Fruit fly (Drosophila melanogaster) whole organism, embryonic: ENCODE data around the gene Pat1.
A peak's percentile ranks its signal among the peaks of the same experiment; 100 is the strongest.

Experiments used
- Aef1 ChIP-seq: fragments of 200-800 bp; sonication (Bioruptor generic); IDR thresholded peaks from 3 replicates; pipeline ENCODE4 v1.3.6; 2022; ENCODE audit warnings: missing biosample characterization, missing genetic modification characterization
- CG10462 ChIP-seq: fragments of 200-800 bp; sonication (Bioruptor generic); optimal IDR thresholded peaks from 2 replicates; lab custom pipeline; 2016; ENCODE audit warnings: missing biosample characterization, missing genetic modification characterization
- CG12942 ChIP-seq: fragments of 200-800 bp; sonication (Bioruptor generic); optimal IDR thresholded peaks from 3 replicates; lab custom pipeline; 2016; ENCODE audit warnings: missing biosample characterization, missing genetic modification characterization
- CG13424 ChIP-seq: fragments of 200-800 bp; sonication (Bioruptor generic); optimal IDR thresholded peaks from 2 replicates; lab custom pipeline; 2019; ENCODE audit warnings: missing biosample characterization, mild to moderate bottlenecking, missing genetic modification characterization, moderate library complexity
- CG15011 ChIP-seq: fragments of 200-800 bp; sonication (Bioruptor generic); optimal IDR thresholded peaks from 3 replicates; lab custom pipeline; 2018; ENCODE audit warnings: missing biosample characterization, mild to moderate bottlenecking, missing genetic modification characterization
- CG16813 ChIP-seq: fragments of 200-800 bp; sonication (Bioruptor generic); IDR thresholded peaks from 3 replicates; pipeline ENCODE4 v1.3.6; 2022; ENCODE audit warnings: missing biosample characterization, missing genetic modification characterization; ENCODE audit not compliant: partially characterized antibody
- CG18599 ChIP-seq: fragments of 200-800 bp; sonication (Bioruptor generic); optimal IDR thresholded peaks from 3 replicates; lab custom pipeline; 2017; ENCODE audit warnings: missing biosample characterization, missing genetic modification characterization, mild to moderate bottlenecking, moderate library complexity, missing genetic modification reagents
- CG2202 ChIP-seq: fragments of 200-800 bp; sonication (Bioruptor generic); optimal IDR thresholded peaks from 2 replicates; lab custom pipeline; 2018; ENCODE audit warnings: missing biosample characterization, mild to moderate bottlenecking, missing genetic modification characterization
- CG5953 ChIP-seq: fragments of 200-800 bp; sonication (Bioruptor generic); IDR thresholded peaks from 2 replicates; pipeline ENCODE4 v1.3.6; 2022; ENCODE audit warnings: missing biosample characterization, missing genetic modification characterization
- CG6683 ChIP-seq: fragments of 200-800 bp; sonication (Bioruptor generic); optimal IDR thresholded peaks from 2 replicates; lab custom pipeline; 2017; ENCODE audit warnings: missing biosample characterization, mild to moderate bottlenecking, missing genetic modification characterization, missing genetic modification reagents
- CG6689 ChIP-seq: fragments of 200-800 bp; sonication (Bioruptor generic); IDR thresholded peaks from 2 replicates; pipeline ENCODE4 v1.3.6; 2022; ENCODE audit warnings: missing biosample characterization, missing genetic modification characterization
- CG6765 ChIP-seq: fragments of 200-800 bp; sonication (Bioruptor generic); optimal IDR thresholded peaks from 3 replicates; lab custom pipeline; 2017; ENCODE audit warnings: missing biosample characterization, mild to moderate bottlenecking, missing genetic modification characterization
- CG6813 ChIP-seq: fragments of 200-800 bp; sonication (Bioruptor generic); optimal IDR thresholded peaks from 2 replicates; lab custom pipeline; 2017; ENCODE audit warnings: missing biosample characterization, missing genetic modification characterization, mild to moderate bottlenecking, moderate library complexity, missing genetic modification reagents
- CG7372 ChIP-seq: fragments of 200-800 bp; sonication (Bioruptor generic); IDR thresholded peaks from 2 replicates; pipeline ENCODE4 v1.3.6; 2022; ENCODE audit warnings: missing biosample characterization, missing genetic modification characterization
- CG8281 ChIP-seq: fragments of 200-800 bp; sonication (Bioruptor generic); optimal IDR thresholded peaks from 2 replicates; lab custom pipeline; 2018; ENCODE audit warnings: missing biosample characterization, mild to moderate bottlenecking, missing genetic modification characterization, moderate library complexity
- CG9437 ChIP-seq: fragments of 200-800 bp; sonication (Bioruptor generic); optimal IDR thresholded peaks from 2 replicates; lab custom pipeline; 2018; ENCODE audit warnings: missing biosample characterization, mild to moderate bottlenecking, missing genetic modification characterization
- CG9817 ChIP-seq: fragments of 200-800 bp; sonication (Bioruptor generic); optimal IDR thresholded peaks from 2 replicates; lab custom pipeline; 2018; ENCODE audit warnings: missing biosample characterization, mild to moderate bottlenecking, missing genetic modification characterization, moderate library complexity
- CG9932 ChIP-seq: fragments of 200-800 bp; sonication (Bioruptor generic); IDR thresholded peaks from 2 replicates; pipeline ENCODE4 v1.3.6; 2022; ENCODE audit warnings: missing biosample characterization, missing genetic modification characterization
- Ets65A ChIP-seq: fragments of 200-800 bp; sonication (Bioruptor generic); peaks from one replicate; lab custom pipeline; 2016; ENCODE audit warnings: missing biosample characterization, missing genetic modification characterization
- HLH3B ChIP-seq: fragments of 200-800 bp; sonication (Bioruptor generic); IDR thresholded peaks from 2 replicates; pipeline ENCODE4 v1.3.6; 2022; ENCODE audit warnings: missing biosample characterization, missing genetic modification characterization
- HLH54F ChIP-seq: fragments of 200-800 bp; sonication (Bioruptor generic); optimal IDR thresholded peaks from 3 replicates; lab custom pipeline; 2016; ENCODE audit warnings: missing biosample characterization, missing genetic modification characterization
- NC2β ChIP-seq: fragments of 200-800 bp; sonication (Bioruptor generic); optimal IDR thresholded peaks from 2 replicates; lab custom pipeline; 2016; ENCODE audit warnings: missing biosample characterization, missing genetic modification characterization
- Optix ChIP-seq: fragments of 200-800 bp; sonication (Bioruptor generic); IDR thresholded peaks from 3 replicates; pipeline ENCODE4 v1.3.6; 2022; ENCODE audit warnings: missing biosample characterization, missing genetic modification characterization
- PHDP ChIP-seq: fragments of 200-800 bp; sonication (Bioruptor generic); optimal IDR thresholded peaks from 3 replicates; lab custom pipeline; 2018; ENCODE audit warnings: missing biosample characterization, mild to moderate bottlenecking, missing genetic modification characterization, moderate library complexity
- Rx ChIP-seq: fragments of 200-800 bp; sonication (Bioruptor generic); IDR thresholded peaks from 2 replicates; pipeline ENCODE4 v1.3.6; 2022; ENCODE audit warnings: missing biosample characterization, missing genetic modification characterization
- Usf ChIP-seq: fragments of 200-800 bp; sonication (Bioruptor generic); optimal IDR thresholded peaks from 2 replicates; lab custom pipeline; 2017; ENCODE audit warnings: missing genotype, missing biosample characterization, missing genetic modification characterization
- YL-1 ChIP-seq: fragments of 200-800 bp; sonication (Bioruptor generic); optimal IDR thresholded peaks from 3 replicates; lab custom pipeline; 2017; ENCODE audit warnings: missing biosample characterization, mild to moderate bottlenecking, missing genetic modification characterization
- bcd ChIP-seq: fragments of 200-800 bp; sonication (Bioruptor generic); optimal IDR thresholded peaks from 2 replicates; lab custom pipeline; 2017; ENCODE audit warnings: missing biosample characterization, mild to moderate bottlenecking, missing genetic modification characterization
- caup ChIP-seq: fragments of 200-800 bp; sonication (Bioruptor generic); optimal IDR thresholded peaks from 3 replicates; lab custom pipeline; 2017; ENCODE audit warnings: missing biosample characterization, mild to moderate bottlenecking, missing genetic modification characterization, moderate library complexity; ENCODE audit not compliant: severe bottlenecking
- cg ChIP-seq: fragments of 200-800 bp; sonication (Bioruptor generic); optimal IDR thresholded peaks from 3 replicates; lab custom pipeline; 2019; ENCODE audit warnings: missing biosample characterization, mild to moderate bottlenecking, missing genetic modification characterization, moderate library complexity
- danr ChIP-seq: fragments of 200-800 bp; sonication (Bioruptor generic); IDR thresholded peaks from 2 replicates; pipeline ENCODE4 v1.3.6; 2022; ENCODE audit warnings: missing biosample characterization, missing genetic modification characterization
- dmrt11E ChIP-seq: fragments of 200-800 bp; sonication (Bioruptor generic); optimal IDR thresholded peaks from 3 replicates; lab custom pipeline; 2018; ENCODE audit warnings: missing biosample characterization, mild to moderate bottlenecking, missing genetic modification characterization, moderate library complexity
- dysf ChIP-seq: fragments of 200-800 bp; sonication (Bioruptor generic); IDR thresholded peaks from 3 replicates; pipeline ENCODE4 v1.3.6; 2022; ENCODE audit warnings: missing biosample characterization, missing genetic modification characterization
- ems ChIP-seq: fragments of 200-800 bp; sonication (Bioruptor generic); optimal IDR thresholded peaks from 3 replicates; lab custom pipeline; 2016; ENCODE audit warnings: missing biosample characterization, missing genetic modification characterization
- exex ChIP-seq: fragments of 200-800 bp; sonication (Bioruptor generic); optimal IDR thresholded peaks from 4 replicates; lab custom pipeline; 2018; ENCODE audit warnings: missing biosample characterization, mild to moderate bottlenecking, missing genetic modification characterization, moderate library complexity
- hkb ChIP-seq, 2 experiments: fragments of 200-800 bp in 1 of 2; fragments of >200 bp in 1 of 2; sonication (Bioruptor generic) in 1 of 2; IDR thresholded peaks in 1 of 2; optimal IDR thresholded peaks in 1 of 2; 2 replicates each; pipeline versions ENCODE4 v1.3.6 to Lab custom; 2017 to 2022; ENCODE audit warnings: missing biosample characterization in 1 of 2, missing genetic modification characterization in 1 of 2
- jigr1 ChIP-seq: fragments of 200-800 bp; sonication (Bioruptor generic); IDR thresholded peaks from 3 replicates; pipeline ENCODE4 v1.3.6; 2022; ENCODE audit warnings: missing biosample characterization, missing genetic modification characterization
- kni ChIP-seq: fragments of 200-800 bp; sonication (Bioruptor generic); optimal IDR thresholded peaks from 3 replicates; lab custom pipeline; 2017; ENCODE audit warnings: mild to moderate bottlenecking, missing biosample characterization, missing genetic modification reagents, missing genetic modification characterization
- lmd ChIP-seq: fragments of 200-800 bp; sonication (Bioruptor generic); IDR thresholded peaks from 2 replicates; pipeline ENCODE4 v1.3.6; 2022; ENCODE audit warnings: missing biosample characterization, missing genetic modification characterization
- maf-S ChIP-seq: fragments of 200-800 bp; sonication (Bioruptor generic); optimal IDR thresholded peaks from 2 replicates; lab custom pipeline; 2016; ENCODE audit warnings: missing biosample characterization, missing genetic modification characterization
- nerfin-1 ChIP-seq: fragments of 200-800 bp; sonication (Bioruptor generic); optimal IDR thresholded peaks from 3 replicates; lab custom pipeline; 2019; ENCODE audit warnings: missing biosample characterization, mild to moderate bottlenecking, missing genetic modification characterization, moderate library complexity
- phol ChIP-seq: fragments of 200-800 bp; sonication (Bioruptor generic); optimal IDR thresholded peaks from 3 replicates; lab custom pipeline; 2018; ENCODE audit warnings: missing biosample characterization, mild to moderate bottlenecking, missing genetic modification characterization, moderate library complexity
- pnt ChIP-seq: fragments of 200-800 bp; sonication (Bioruptor generic); optimal IDR thresholded peaks from 3 replicates; lab custom pipeline; 2016; ENCODE audit warnings: missing biosample characterization, missing genetic modification characterization
- pros ChIP-seq: fragments of 200-800 bp; sonication (Bioruptor generic); optimal IDR thresholded peaks from 3 replicates; lab custom pipeline; 2019; ENCODE audit warnings: missing biosample characterization, mild to moderate bottlenecking, missing genetic modification characterization, moderate library complexity
- pum ChIP-seq: fragments of 200-800 bp; sonication (Bioruptor generic); optimal IDR thresholded peaks from 2 replicates; lab custom pipeline; 2016; ENCODE audit warnings: missing biosample characterization, missing genetic modification characterization
- sens ChIP-seq: fragments of 200-800 bp; sonication (Bioruptor generic); peaks from one replicate; lab custom pipeline; 2016; ENCODE audit warnings: missing biosample characterization, missing genetic modification characterization
- sisA ChIP-seq: fragments of 200-800 bp; sonication (Bioruptor generic); IDR thresholded peaks from 2 replicates; pipeline ENCODE4 v1.3.6; 2022; ENCODE audit warnings: missing biosample characterization, missing genetic modification characterization
- so ChIP-seq: fragments of 200-800 bp; sonication (Bioruptor generic); IDR thresholded peaks from 3 replicates; pipeline ENCODE4 v1.3.6; 2022; ENCODE audit warnings: missing biosample characterization, missing genetic modification characterization
- stc ChIP-seq: fragments of 200-800 bp; sonication (Bioruptor generic); IDR thresholded peaks from 2 replicates; pipeline ENCODE4 v1.3.6; 2022; ENCODE audit warnings: missing biosample characterization, missing genetic modification characterization

The Pat1 gene

dm6 chrX:6574488-6574887 lies 16.1 kb upstream of the Pat1 start (continued):
- TF ChIP-seq PHDP (tag; lab: Kevin White, UChicago), result peak; percentile 2
- TF ChIP-seq dysf (GFP tag; lab: Robert Waterston, UW), result peak; percentile 56; the same call in 2 of the 3 replicates
- peak; percentile 3 for TF ChIP-seq caup
- TF ChIP-seq ems (GFP tag; lab: Kevin White, UChicago), result no peak
- TF ChIP-seq CG6765 (GFP tag; lab: Kevin White, UChicago), result no peak
- TF ChIP-seq lmd (GFP tag; lab: Robert Waterston, UW), result peak; percentile 41; the same call in 1 of the 2 replicates
- TF ChIP-seq CG16813, result no peak
- no peak for TF ChIP-seq CG2202 (tag; lab: Kevin White, UChicago)
- no peak for TF ChIP-seq CG5953 (GFP tag; lab: Robert Waterston, UW)
- no peak for TF ChIP-seq dmrt11E (tag; lab: Kevin White, UChicago)
- TF ChIP-seq CG8281 (tag; lab: Kevin White, UChicago), result no peak
- no peak for TF ChIP-seq CG7372 (GFP tag; lab: Robert Waterston, UW)
- TF ChIP-seq CG6689 (GFP tag; lab: Robert Waterston, UW), result peak; percentile 44; the same call in 1 of the 2 replicates
- peak; percentile 31; the same call in 1 of the 2 replicates for TF ChIP-seq CG9932 (GFP tag; lab: Robert Waterston, UW)
- TF ChIP-seq NC2β, result no peak
- TF ChIP-seq so (GFP tag; lab: Robert Waterston, UW), result 0 out of 3 replicates have a peak, but pooled peaks have one; percentile 19
- no peak for TF ChIP-seq YL-1
- TF ChIP-seq bcd, result peak; percentile 32
- TF ChIP-seq pros (GFP tag; lab: Kevin White, UChicago), result no peak
- TF ChIP-seq Usf, result no peak
- TF ChIP-seq danr (GFP tag; lab: Robert Waterston, UW), result no peak
- peak; percentile 12; the same call in 1 of the 3 replicates for TF ChIP-seq Aef1 (GFP tag; lab: Robert Waterston, UW)
- TF ChIP-seq nerfin-1 (tag; lab: Kevin White, UChicago), result no peak
- TF ChIP-seq pum, result peak; percentile 5
- no peak for TF ChIP-seq maf-S (GFP tag; lab: Kevin White, UChicago)
- no peak for TF ChIP-seq CG6683 (GFP tag; lab: Kevin White, UChicago)
- TF ChIP-seq CG9437 (GFP tag; lab: Kevin White, UChicago), result no peak
- peak; percentile 37; the same call in 1 of the 2 replicates for TF ChIP-seq HLH3B
- TF ChIP-seq CG15011 (GFP tag; lab: Kevin White, UChicago), result no peak
- TF ChIP-seq CG10462, result no peak
- no peak for TF ChIP-seq hkb (optimal IDR thresholded peaks at IDR 0.05; lab: Kevin White, UChicago)
- 0 out of 2 replicates have a peak, but pooled peaks have one; percentile 27 for TF ChIP-seq hkb (GFP tag; IDR thresholded peaks at IDR 0.05; lab: Robert Waterston, UW)
- 0 out of 3 replicates have a peak, but pooled peaks have one; percentile 15 for TF ChIP-seq jigr1 (GFP tag; lab: Robert Waterston, UW)
- peak; percentile 51; the same call in 1 of the 2 replicates for TF ChIP-seq stc
- TF ChIP-seq exex (tag; lab: Kevin White, UChicago), result no peak
- peak; percentile 44 for TF ChIP-seq CG13424 (tag; lab: Kevin White, UChicago)
- no peak for TF ChIP-seq CG12942
- peak; percentile 47 for TF ChIP-seq sisA (GFP tag; lab: Robert Waterston, UW)
- peak; percentile 34 for TF ChIP-seq CG18599 (GFP tag; lab: Kevin White, UChicago)
- TF ChIP-seq kni (GFP tag; lab: Kevin White, UChicago), result no peak
- TF ChIP-seq Rx (GFP tag; lab: Robert Waterston, UW), result 0 out of 2 replicates have a peak, but pooled peaks have one; percentile 38
- peak; percentile 71 for TF ChIP-seq sens (GFP tag; lab: Kevin White, UChicago)
- peak; percentile 22 for TF ChIP-seq phol (tag; lab: Kevin White, UChicago)
- 0 out of 3 replicates have a peak, but pooled peaks have one; percentile 31 for TF ChIP-seq Optix (GFP tag; lab: Robert Waterston, UW)
- no peak for TF ChIP-seq pnt
- TF ChIP-seq cg (GFP tag; lab: Kevin White, UChicago), result no peak
- TF ChIP-seq CG6813 (GFP tag; lab: Kevin White, UChicago), result no peak
- TF ChIP-seq Ets65A, result no peak
- peak; percentile 15 for TF ChIP-seq CG9817
- TF ChIP-seq HLH54F (GFP tag; lab: Kevin White, UChicago), result no peak
